Fruit fly (Drosophila melanogaster) whole organism, pupa: Measurements from ENCODE around the gene CG4017.

Experiments used
- CG10348 ChIP-seq: fragments of 200-800 bp; sonication (Bioruptor generic); IDR thresholded peaks from 2 replicates; pipeline ENCODE4 v1.3.6; 2022; ENCODE audit warnings: missing biosample characterization, missing genetic modification characterization
- CG13204 ChIP-seq: fragments of 200-800 bp; sonication (Bioruptor generic); optimal IDR thresholded peaks from 2 replicates; lab custom pipeline; 2018; ENCODE audit warnings: missing biosample characterization, mild to moderate bottlenecking, missing genetic modification characterization, moderate library complexity
- CG32121 ChIP-seq: fragments of 200-800 bp; sonication (Bioruptor generic); IDR thresholded peaks from 2 replicates; pipeline ENCODE4 v1.3.6; 2022; ENCODE audit warnings: missing biosample characterization, missing genetic modification characterization
- CG34367 ChIP-seq: fragments of 200-800 bp; sonication (Bioruptor generic); optimal IDR thresholded peaks from 2 replicates; lab custom pipeline; 2018; ENCODE audit warnings: missing biosample characterization, mild to moderate bottlenecking, missing genetic modification characterization
- CG8159 ChIP-seq: fragments of 200-800 bp; sonication (Bioruptor generic); optimal IDR thresholded peaks from 3 replicates; lab custom pipeline; 2018; ENCODE audit warnings: missing biosample characterization, mild to moderate bottlenecking, missing genetic modification characterization, moderate library complexity
- CG8301 ChIP-seq: fragments of 200-800 bp; sonication (Bioruptor generic); optimal IDR thresholded peaks from 2 replicates; lab custom pipeline; 2018; ENCODE audit warnings: missing biosample characterization, mild to moderate bottlenecking, missing genetic modification characterization
- D1 ChIP-seq: fragments of 200-800 bp; sonication (Bioruptor generic); optimal IDR thresholded peaks from 2 replicates; lab custom pipeline; 2018; ENCODE audit warnings: missing biosample characterization, mild to moderate bottlenecking, missing genetic modification characterization, moderate library complexity
- EcR ChIP-seq: fragments of 200-800 bp; sonication (Bioruptor generic); optimal IDR thresholded peaks from 3 replicates; lab custom pipeline; 2019; ENCODE audit warnings: missing biosample characterization, missing genetic modification characterization, mild to moderate bottlenecking, moderate library complexity, missing genetic modification reagents
- Ets98B ChIP-seq: fragments of 200-800 bp; sonication (Bioruptor generic); IDR thresholded peaks from 2 replicates; pipeline ENCODE4 v1.3.6; 2022; ENCODE audit warnings: missing biosample characterization, missing genetic modification characterization
- gl ChIP-seq: fragments of 200-800 bp; sonication (Bioruptor generic); optimal IDR thresholded peaks from 2 replicates; lab custom pipeline; 2018; ENCODE audit warnings: missing biosample characterization, mild to moderate bottlenecking, missing genetic modification characterization

The CG4017 gene

DNA sequence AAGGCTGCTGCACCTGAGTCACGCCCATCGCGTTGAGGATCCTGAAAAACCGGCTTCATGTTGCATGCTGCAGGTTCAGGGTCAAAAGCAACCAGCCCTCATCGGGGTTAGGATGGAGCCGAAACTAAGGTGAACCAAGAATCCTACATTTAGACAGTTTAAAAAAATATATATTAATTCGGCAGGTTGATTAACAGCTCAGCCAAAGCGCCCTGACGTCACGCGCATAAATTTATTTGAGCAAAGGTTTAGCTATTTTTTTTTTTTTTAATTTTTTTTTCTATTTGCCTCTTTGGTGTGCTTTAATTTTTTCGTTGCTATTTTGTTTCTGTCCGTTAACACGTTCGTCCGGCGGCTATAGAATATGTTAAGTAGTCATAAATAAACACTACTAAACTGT lies 17.6 kb downstream of the CG4017 start:
- TF ChIP-seq EcR (GFP tag; lab: Kevin White, UChicago) = no peak
- no peak for TF ChIP-seq CG10348 (GFP tag; lab: Robert Waterston, UW)
- peak; percentile 5 for TF ChIP-seq D1
- peak; percentile 91 for TF ChIP-seq CG8159 (tag; lab: Kevin White, UChicago)
- no peak for TF ChIP-seq CG13204 (GFP tag; lab: Kevin White, UChicago)

dm6 chr2L:9785917-9786432 lies 19.1 kb downstream of the CG4017 start:
- no peak for TF ChIP-seq CG8301 (tag; lab: Kevin White, UChicago)
- TF ChIP-seq CG13204 (GFP tag; lab: Kevin White, UChicago) = no peak
- TF ChIP-seq CG10348 (GFP tag; lab: Robert Waterston, UW) = no peak
- TF ChIP-seq EcR (GFP tag; lab: Kevin White, UChicago) = peak; percentile 88
- no peak for TF ChIP-seq CG34367
- no peak for TF ChIP-seq Ets98B

DNA sequence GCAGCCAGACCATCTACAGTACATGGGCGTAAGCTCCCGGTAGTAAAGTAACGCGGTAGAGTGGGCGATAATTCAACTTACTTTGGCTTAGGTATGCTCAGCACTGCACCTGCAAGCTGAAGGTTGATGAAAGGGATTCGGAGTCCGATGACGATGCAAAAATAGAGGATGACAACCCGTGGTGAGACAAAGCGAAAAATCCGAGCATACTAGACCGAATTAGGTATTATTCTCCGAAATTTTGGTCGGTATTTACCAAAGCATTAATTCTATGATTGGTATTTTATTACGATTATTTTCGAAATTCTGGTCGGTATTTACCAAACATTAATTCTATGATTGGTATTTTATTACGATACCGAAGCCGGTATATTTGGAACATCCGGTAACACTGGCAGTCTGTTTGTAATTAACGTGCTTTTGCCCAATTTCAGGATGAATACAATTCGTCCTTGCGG lies 23.7 kb downstream of the CG4017 start, which contains the start of gene CG4036:
Gene CG4036, plus strand, starts transcription at position 348 of the 458 bp plus-strand sequence.
- TF ChIP-seq EcR (GFP tag; lab: Kevin White, UChicago) (peak; percentile 38), CG32121 (GFP tag; lab: Robert Waterston, UW) (peak; percentile 32; the same call in 1 of the 2 replicates), gl (no peak)

DNA sequence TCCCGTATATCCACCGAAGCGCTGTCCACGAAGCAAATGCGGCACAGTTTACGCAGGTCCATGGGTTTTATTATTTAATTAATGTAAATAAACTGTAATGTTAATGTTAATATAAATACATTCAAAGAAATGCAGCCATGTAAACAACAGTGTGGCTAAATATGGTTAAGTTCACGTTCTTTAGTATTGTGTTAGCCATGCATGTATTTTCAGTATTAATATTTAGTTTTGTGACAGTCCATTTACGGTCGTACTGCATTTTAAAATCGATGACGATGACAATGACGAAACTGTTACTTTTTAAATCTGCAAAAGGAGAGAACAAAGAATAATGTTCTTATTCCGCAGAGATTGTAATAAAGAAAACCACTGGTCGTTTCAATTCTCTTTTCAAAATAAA lies 26.1 kb downstream of the CG4017 start, which contains the start of gene CG13123:
Gene CG13123, minus strand, starts transcription at position 163 of the 400 bp plus-strand sequence.
- TF ChIP-seq D1 (peak; percentile 54), CG8301 (tag; lab: Kevin White, UChicago) (no peak)
